Fruit fly (Drosophila melanogaster) whole organism, embryonic: ENCODE measurements around the gene ImpL1.

Experiments
- CG10147 ChIP-seq: fragments of 200-800 bp; sonication (Bioruptor generic); optimal IDR thresholded peaks from 2 replicates; lab custom pipeline; 2019; ENCODE audit warnings: missing biosample characterization, mild to moderate bottlenecking, missing genetic modification characterization, moderate library complexity
- CG10267 ChIP-seq: fragments of 200-800 bp; sonication (Bioruptor generic); optimal IDR thresholded peaks from 2 replicates; lab custom pipeline; 2018; ENCODE audit warnings: missing biosample characterization, mild to moderate bottlenecking, missing genetic modification characterization, moderate library complexity
- CG10654 ChIP-seq: fragments of 200-800 bp; sonication (Bioruptor generic); optimal IDR thresholded peaks from 2 replicates; lab custom pipeline; 2016; ENCODE audit warnings: missing biosample characterization, missing genetic modification characterization
- CG11085 ChIP-seq: fragments of 200-800 bp; sonication (Bioruptor generic); IDR thresholded peaks from 2 replicates; pipeline ENCODE4 v1.3.6; 2022; ENCODE audit warnings: missing biosample characterization, missing genetic modification characterization
- CG13624 ChIP-seq: fragments of 200-800 bp; sonication (Bioruptor generic); optimal IDR thresholded peaks from 2 replicates; lab custom pipeline; 2016; ENCODE audit warnings: missing biosample characterization, missing genetic modification characterization
- CG14667 ChIP-seq: fragments of 200-800 bp; sonication (Bioruptor generic); IDR thresholded peaks from 2 replicates; pipeline ENCODE4 v1.3.6; 2022; ENCODE audit warnings: missing biosample characterization, missing genetic modification characterization
- CG16779 ChIP-seq: fragments of 200-800 bp; sonication (Bioruptor generic); IDR thresholded peaks from 2 replicates; pipeline ENCODE4 v1.3.6; 2022; ENCODE audit warnings: missing biosample characterization, missing genetic modification characterization
- CG16863 ChIP-seq: fragments of 200-800 bp; sonication (Bioruptor generic); optimal IDR thresholded peaks from 3 replicates; lab custom pipeline; 2016; ENCODE audit warnings: missing biosample characterization, missing genetic modification characterization
- CG18476 ChIP-seq: fragments of 200-800 bp; sonication (Bioruptor generic); optimal IDR thresholded peaks from 2 replicates; lab custom pipeline; 2016; ENCODE audit warnings: missing biosample characterization, mild to moderate bottlenecking, missing genetic modification characterization
- CG2199 ChIP-seq: fragments of 200-800 bp; sonication (Bioruptor generic); IDR thresholded peaks from 3 replicates; pipeline ENCODE4 v1.3.6; 2022; ENCODE audit warnings: missing biosample characterization, missing genetic modification characterization
- CG30020 ChIP-seq: fragments of 200-800 bp; optimal IDR thresholded peaks from 2 replicates; lab custom pipeline; 2019; ENCODE audit warnings: missing biosample characterization, mild to moderate bottlenecking, missing genetic modification characterization, moderate library complexity
- CG30431 ChIP-seq: fragments of 200-800 bp; sonication (Bioruptor generic); optimal IDR thresholded peaks from 2 replicates; lab custom pipeline; 2017; ENCODE audit warnings: missing biosample characterization, missing genetic modification characterization
- CG33213 ChIP-seq: fragments of 200-800 bp; sonication (Bioruptor generic); optimal IDR thresholded peaks from 3 replicates; lab custom pipeline; 2016; ENCODE audit warnings: missing biosample characterization, missing genetic modification characterization
- CG34422 ChIP-seq: fragments of 200-800 bp; sonication (Bioruptor generic); IDR thresholded peaks from 3 replicates; pipeline ENCODE4 v1.3.6; 2022; ENCODE audit warnings: missing biosample characterization, missing genetic modification characterization
- CG6175 ChIP-seq: fragments of 200-800 bp; sonication (Bioruptor generic); IDR thresholded peaks from 3 replicates; pipeline ENCODE4 v1.3.6; 2022; ENCODE audit warnings: missing biosample characterization, missing genetic modification characterization
- CG6654 ChIP-seq: fragments of 200-800 bp; sonication (Bioruptor generic); optimal IDR thresholded peaks from 2 replicates; lab custom pipeline; 2017; ENCODE audit warnings: missing biosample characterization, mild to moderate bottlenecking, missing genetic modification characterization
- CG6765 ChIP-seq: fragments of 200-800 bp; sonication (Bioruptor generic); optimal IDR thresholded peaks from 3 replicates; lab custom pipeline; 2017; ENCODE audit warnings: missing biosample characterization, mild to moderate bottlenecking, missing genetic modification characterization
- CG7372 ChIP-seq: fragments of 200-800 bp; sonication (Bioruptor generic); IDR thresholded peaks from 2 replicates; pipeline ENCODE4 v1.3.6; 2022; ENCODE audit warnings: missing biosample characterization, missing genetic modification characterization
- CG8281 ChIP-seq: fragments of 200-800 bp; sonication (Bioruptor generic); optimal IDR thresholded peaks from 2 replicates; lab custom pipeline; 2018; ENCODE audit warnings: missing biosample characterization, mild to moderate bottlenecking, missing genetic modification characterization, moderate library complexity
- CG8359 ChIP-seq: fragments of 200-800 bp; sonication (Bioruptor generic); optimal IDR thresholded peaks from 2 replicates; lab custom pipeline; 2017; ENCODE audit warnings: missing biosample characterization, mild to moderate bottlenecking, missing genetic modification characterization, borderline replicate concordance
- CG9932 ChIP-seq: fragments of 200-800 bp; sonication (Bioruptor generic); IDR thresholded peaks from 2 replicates; pipeline ENCODE4 v1.3.6; 2022; ENCODE audit warnings: missing biosample characterization, missing genetic modification characterization
- Chrac-16 ChIP-seq: fragments of 200-800 bp; sonication (Bioruptor generic); optimal IDR thresholded peaks from 3 replicates; lab custom pipeline; 2016; ENCODE audit warnings: missing biosample characterization, missing genetic modification characterization
- Deaf1 ChIP-seq: fragments of 200-800 bp; optimal IDR thresholded peaks from 3 replicates; lab custom pipeline; 2019; ENCODE audit warnings: missing biosample characterization, mild to moderate bottlenecking, missing genetic modification characterization, moderate library complexity
- Ets97D ChIP-seq: fragments of 200-800 bp; sonication (Bioruptor generic); optimal IDR thresholded peaks from 3 replicates; lab custom pipeline; 2016; ENCODE audit warnings: missing biosample characterization, missing genetic modification characterization
- Fer1 ChIP-seq: fragments of 200-800 bp; sonication (Bioruptor generic); optimal IDR thresholded peaks from 2 replicates; lab custom pipeline; 2017; ENCODE audit warnings: missing biosample characterization, mild to moderate bottlenecking, missing genetic modification characterization
- HmgZ ChIP-seq: fragments of 200-800 bp; sonication (Bioruptor generic); optimal IDR thresholded peaks from 2 replicates; lab custom pipeline; 2018; ENCODE audit warnings: missing biosample characterization, mild to moderate bottlenecking, missing genetic modification characterization
- Hmx ChIP-seq: fragments of 200-800 bp; sonication (Bioruptor generic); optimal IDR thresholded peaks from 2 replicates; lab custom pipeline; 2016; ENCODE audit warnings: missing biosample characterization, missing genetic modification characterization
- Kr ChIP-seq: fragments of 200-800 bp; sonication (Bioruptor generic); optimal IDR thresholded peaks from 2 replicates; lab custom pipeline; 2017; ENCODE audit warnings: missing biosample characterization, mild to moderate bottlenecking, missing genetic modification characterization
- Lhr ChIP-seq: fragments of 200-800 bp; sonication (Bioruptor generic); optimal IDR thresholded peaks from 3 replicates; lab custom pipeline; 2017; ENCODE audit warnings: mild to moderate bottlenecking, missing biosample characterization, missing genetic modification reagents, missing genetic modification characterization
- MESR4 ChIP-seq: fragments of 200-800 bp; sonication (Bioruptor generic); optimal IDR thresholded peaks from 2 replicates; lab custom pipeline; 2018; ENCODE audit warnings: missing biosample characterization, mild to moderate bottlenecking, missing genetic modification characterization, moderate library complexity
- NK7.1 ChIP-seq: fragments of 200-800 bp; sonication (Bioruptor generic); optimal IDR thresholded peaks from 3 replicates; lab custom pipeline; 2016; ENCODE audit warnings: missing biosample characterization, missing genetic modification characterization
- Nf-YA ChIP-seq: fragments of 200-800 bp; sonication (Bioruptor generic); IDR thresholded peaks from 2 replicates; pipeline ENCODE4 v1.3.6; 2022; ENCODE audit warnings: missing biosample characterization, missing genetic modification characterization
- Opbp ChIP-seq: fragments of 200-800 bp; sonication (Bioruptor generic); IDR thresholded peaks from 3 replicates; pipeline ENCODE4 v1.3.6; 2022; ENCODE audit warnings: missing biosample characterization, missing genetic modification characterization; ENCODE audit not compliant: partially characterized antibody
- Optix ChIP-seq: fragments of 200-800 bp; sonication (Bioruptor generic); IDR thresholded peaks from 3 replicates; pipeline ENCODE4 v1.3.6; 2022; ENCODE audit warnings: missing biosample characterization, missing genetic modification characterization
- ara ChIP-seq: fragments of 200-800 bp; sonication (Bioruptor generic); IDR thresholded peaks from 2 replicates; pipeline ENCODE4 v1.3.6; 2022; ENCODE audit warnings: missing biosample characterization, missing genetic modification characterization
- az2 ChIP-seq: fragments of 200-800 bp; sonication (Bioruptor generic); optimal IDR thresholded peaks from 3 replicates; lab custom pipeline; 2016; ENCODE audit warnings: missing biosample characterization, missing genetic modification characterization
- bcd ChIP-seq: fragments of 200-800 bp; sonication (Bioruptor generic); optimal IDR thresholded peaks from 2 replicates; lab custom pipeline; 2017; ENCODE audit warnings: missing biosample characterization, mild to moderate bottlenecking, missing genetic modification characterization
- cad ChIP-seq: fragments of >200 bp; optimal IDR thresholded peaks from 2 replicates; lab custom pipeline; 2017; ENCODE audit warnings: missing biosample characterization, missing genetic modification characterization
- caup ChIP-seq: fragments of 200-800 bp; sonication (Bioruptor generic); optimal IDR thresholded peaks from 3 replicates; lab custom pipeline; 2017; ENCODE audit warnings: missing biosample characterization, mild to moderate bottlenecking, missing genetic modification characterization, moderate library complexity; ENCODE audit not compliant: severe bottlenecking
- chif ChIP-seq, 2 experiments: fragments of 200-800 bp; sonication (Bioruptor generic); optimal IDR thresholded peaks; 3 replicates each; lab custom pipeline; 2016; ENCODE audit warnings: missing biosample characterization in 2 of 2, missing genetic modification characterization in 2 of 2
- chinmo ChIP-seq: fragments of 200-800 bp; sonication (Bioruptor generic); IDR thresholded peaks from 4 replicates; pipeline ENCODE4 v1.3.6; 2022; ENCODE audit warnings: missing biosample characterization, missing genetic modification characterization; ENCODE audit not compliant: partially characterized antibody
- en ChIP-seq: fragments of 200-800 bp; sonication (Bioruptor generic); optimal IDR thresholded peaks from 2 replicates; lab custom pipeline; 2016; ENCODE audit warnings: missing biosample characterization, missing genetic modification characterization
- fru ChIP-seq: fragments of >200 bp; optimal IDR thresholded peaks from 2 replicates; lab custom pipeline; 2017
- gce ChIP-seq: fragments of 200-800 bp; sonication (Bioruptor generic); IDR thresholded peaks from 3 replicates; pipeline ENCODE4 v1.3.6; 2022; ENCODE audit warnings: missing biosample characterization, missing genetic modification characterization
- kah ChIP-seq: fragments of 200-800 bp; sonication (Bioruptor generic); optimal IDR thresholded peaks from 2 replicates; lab custom pipeline; 2018; ENCODE audit warnings: missing biosample characterization, mild to moderate bottlenecking, missing genetic modification characterization
- maf-S ChIP-seq: fragments of 200-800 bp; sonication (Bioruptor generic); optimal IDR thresholded peaks from 2 replicates; lab custom pipeline; 2016; ENCODE audit warnings: missing biosample characterization, missing genetic modification characterization
- nom ChIP-seq: fragments of 200-800 bp; sonication (Bioruptor generic); optimal IDR thresholded peaks from 2 replicates; lab custom pipeline; 2017; ENCODE audit warnings: missing biosample characterization, missing genetic modification characterization, mild to moderate bottlenecking, moderate library complexity, missing genetic modification reagents
- onecut ChIP-seq: fragments of 200-800 bp; sonication (Bioruptor generic); IDR thresholded peaks from 2 replicates; pipeline ENCODE4 v1.3.6; 2022; ENCODE audit warnings: missing biosample characterization, missing genetic modification characterization
- pzg ChIP-seq: fragments of 200-800 bp; sonication (Bioruptor generic); optimal IDR thresholded peaks from 3 replicates; lab custom pipeline; 2018; ENCODE audit warnings: missing biosample characterization, mild to moderate bottlenecking, missing genetic modification characterization, moderate library complexity
- stc ChIP-seq: fragments of 200-800 bp; sonication (Bioruptor generic); IDR thresholded peaks from 2 replicates; pipeline ENCODE4 v1.3.6; 2022; ENCODE audit warnings: missing biosample characterization, missing genetic modification characterization
- tup ChIP-seq: fragments of 200-800 bp; sonication (Bioruptor generic); optimal IDR thresholded peaks from 2 replicates; lab custom pipeline; 2016; ENCODE audit warnings: missing biosample characterization, mild to moderate bottlenecking, missing genetic modification characterization, moderate library complexity
- zf30C ChIP-seq: fragments of 200-800 bp; sonication (Bioruptor generic); optimal IDR thresholded peaks from 3 replicates; lab custom pipeline; 2018; ENCODE audit warnings: missing biosample characterization, mild to moderate bottlenecking, missing genetic modification characterization

Gene ImpL1

DNA sequence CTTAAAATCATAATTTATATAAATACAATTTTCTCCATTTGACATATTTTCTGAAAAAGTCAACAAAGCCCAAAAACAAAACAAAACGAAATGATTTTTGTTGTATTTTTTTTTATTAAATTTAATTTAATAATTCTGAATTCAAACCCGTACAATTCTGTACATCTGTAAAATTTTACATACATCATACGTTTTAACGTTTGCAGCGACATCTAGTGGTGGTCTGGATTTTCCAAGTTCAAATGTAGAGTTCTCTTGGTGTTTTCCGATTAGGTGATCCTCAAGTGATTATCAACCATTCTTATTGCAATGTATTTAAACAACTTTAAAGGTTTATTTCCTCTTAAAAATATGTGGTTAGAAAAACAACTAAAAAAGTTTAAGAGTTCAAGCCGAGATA lies 28.4 kb downstream of the ImpL1 start (continued):
- TF ChIP-seq Ets97D (GFP tag; lab: Kevin White, UChicago) (peak; percentile 14), chinmo (GFP tag; lab: Robert Waterston, UW) (0 out of 4 replicates have a peak, but pooled peaks have one; percentile 31), onecut (GFP tag; lab: Robert Waterston, UW) (0 out of 2 replicates have a peak, but pooled peaks have one; percentile 17), fru (lab: Kevin White, UChicago) (no peak), az2 (GFP tag; lab: Kevin White, UChicago) (peak; percentile 40), CG16779 (GFP tag; lab: Robert Waterston, UW) (no peak), ara (GFP tag; lab: Robert Waterston, UW) (no peak), CG9932 (GFP tag; lab: Robert Waterston, UW) (peak; percentile 43; the same call in 1 of the 2 replicates), gce (GFP tag; lab: Robert Waterston, UW) (no peak), stc (no peak), en (GFP tag; lab: Kevin White, UChicago) (no peak), bcd (peak; percentile 32), CG33213 (GFP tag; lab: Kevin White, UChicago) (peak; percentile 49), CG8359 (GFP tag; lab: Kevin White, UChicago) (no peak), maf-S (GFP tag; lab: Kevin White, UChicago) (no peak), CG16863 (GFP tag; lab: Kevin White, UChicago) (peak; percentile 8), CG10147 (GFP tag; lab: Kevin White, UChicago) (no peak), Hmx (GFP tag; lab: Kevin White, UChicago) (no peak), HmgZ (tag; lab: Kevin White, UChicago) (peak; percentile 61), CG6654 (no peak), kah (GFP tag; lab: Kevin White, UChicago) (no peak), Fer1 (no peak), CG13624 (no peak), MESR4 (GFP tag; lab: Kevin White, UChicago) (no peak), Lhr (peak; percentile 63), Opbp (GFP tag; lab: Robert Waterston, UW) (no peak), chif (GFP tag; optimal IDR thresholded peaks at IDR 0.05; lab: Kevin White, UChicago) (peak in 1 of 2 experiments; percentile 66), Optix (GFP tag; lab: Robert Waterston, UW) (no peak), pzg (GFP tag; lab: Kevin White, UChicago) (no peak), nom (no peak), CG6175 (GFP tag; lab: Robert Waterston, UW) (no peak), Nf-YA (GFP tag; lab: Robert Waterston, UW) (no peak), CG14667 (GFP tag; lab: Robert Waterston, UW) (no peak), CG30020 (tag; lab: Kevin White, UChicago) (no peak), CG30431 (GFP tag; lab: Kevin White, UChicago) (no peak), CG7372 (no peak), tup (GFP tag; lab: Kevin White, UChicago) (no peak), cad (GFP tag; lab: Kevin White, UChicago) (no peak), Kr (GFP tag; lab: Kevin White, UChicago) (no peak), CG10267 (tag; lab: Kevin White, UChicago) (peak; percentile 49), NK7.1 (GFP tag; lab: Kevin White, UChicago) (no peak), Deaf1 (tag; lab: Kevin White, UChicago) (no peak), CG11085 (GFP tag; lab: Robert Waterston, UW) (no peak), Chrac-16 (GFP tag; lab: Kevin White, UChicago) (peak; percentile 66), zf30C (GFP tag; lab: Kevin White, UChicago) (no peak), CG10654 (peak; percentile 33), CG2199 (GFP tag; lab: Robert Waterston, UW) (peak; percentile 65; the same call in 1 of the 3 replicates), CG8281 (tag; lab: Kevin White, UChicago) (no peak), CG18476 (no peak), CG6765 (GFP tag; lab: Kevin White, UChicago) (no peak), caup (GFP tag; lab: Kevin White, UChicago) (no peak), CG34422 (GFP tag; lab: Robert Waterston, UW) (no peak; the same call in 2 of the 3 replicates)
